Fruit fly (Drosophila melanogaster) whole organism, embryonic: ENCODE results near the gene edin.

ENCODE experiments used
- Antp ChIP-seq: fragments of 200-800 bp; sonication (Bioruptor generic); optimal IDR thresholded peaks from 3 replicates; lab custom pipeline; 2016; ENCODE audit warnings: missing biosample characterization, missing genetic modification characterization
- CG10366 ChIP-seq: fragments of 200-800 bp; sonication (Bioruptor generic); IDR thresholded peaks from 2 replicates; pipeline ENCODE4 v1.3.6; 2022; ENCODE audit warnings: missing biosample characterization, missing genetic modification characterization
- CG12071 ChIP-seq: fragments of 200-800 bp; sonication (Bioruptor generic); optimal IDR thresholded peaks from 3 replicates; lab custom pipeline; 2018; ENCODE audit warnings: missing biosample characterization, mild to moderate bottlenecking, missing genetic modification characterization
- CG12104 ChIP-seq: fragments of 200-800 bp; sonication (Bioruptor generic); optimal IDR thresholded peaks from 3 replicates; lab custom pipeline; 2016; ENCODE audit warnings: missing biosample characterization, missing genetic modification characterization
- CG12236 ChIP-seq: fragments of 200-800 bp; sonication (Bioruptor generic); optimal IDR thresholded peaks from 2 replicates; lab custom pipeline; 2016; ENCODE audit warnings: missing biosample characterization, missing genetic modification characterization
- CG14014 ChIP-seq: fragments of 200-800 bp; sonication (Bioruptor generic); IDR thresholded peaks from 2 replicates; pipeline ENCODE4 v1.3.6; 2022; ENCODE audit warnings: missing biosample characterization, missing genetic modification characterization
- CG15696 ChIP-seq: fragments of 200-800 bp; sonication (Bioruptor generic); optimal IDR thresholded peaks from 2 replicates; lab custom pipeline; 2019; ENCODE audit warnings: missing biosample characterization, mild to moderate bottlenecking, missing genetic modification characterization, moderate library complexity
- CG17359 ChIP-seq: fragments of 200-800 bp; sonication (Bioruptor generic); optimal IDR thresholded peaks from 3 replicates; lab custom pipeline; 2018; ENCODE audit warnings: missing biosample characterization, mild to moderate bottlenecking, missing genetic modification characterization, moderate library complexity
- CG17912 ChIP-seq: fragments of 200-800 bp; sonication (Bioruptor generic); optimal IDR thresholded peaks from 2 replicates; lab custom pipeline; 2018; ENCODE audit warnings: missing biosample characterization, mild to moderate bottlenecking, missing genetic modification characterization
- CG18011 ChIP-seq: fragments of 200-800 bp; sonication (Bioruptor generic); optimal IDR thresholded peaks from 2 replicates; lab custom pipeline; 2017; ENCODE audit warnings: missing biosample characterization, missing genetic modification characterization, mild to moderate bottlenecking, moderate library complexity, missing genotype
- CG30403 ChIP-seq: fragments of 200-800 bp; sonication (Bioruptor generic); optimal IDR thresholded peaks from 3 replicates; lab custom pipeline; 2016; ENCODE audit warnings: missing biosample characterization, missing genetic modification characterization
- CG3065 ChIP-seq: fragments of 200-800 bp; sonication (Bioruptor generic); optimal IDR thresholded peaks from 2 replicates; lab custom pipeline; 2016; ENCODE audit warnings: missing biosample characterization, missing genetic modification characterization
- CG3995 ChIP-seq: fragments of 200-800 bp; sonication (Bioruptor generic); optimal IDR thresholded peaks from 3 replicates; lab custom pipeline; 2016; ENCODE audit warnings: missing biosample characterization, missing genetic modification characterization
- CG4328 ChIP-seq: fragments of 200-800 bp; sonication (Bioruptor generic); optimal IDR thresholded peaks from 3 replicates; lab custom pipeline; 2017; ENCODE audit warnings: missing biosample characterization, missing genetic modification reagents, missing genetic modification characterization
- CG4707 ChIP-seq: fragments of 200-800 bp; sonication (Bioruptor generic); optimal IDR thresholded peaks from 2 replicates; lab custom pipeline; 2018; ENCODE audit warnings: missing biosample characterization, mild to moderate bottlenecking, missing genetic modification characterization, moderate library complexity
- CG6765 ChIP-seq: fragments of 200-800 bp; sonication (Bioruptor generic); optimal IDR thresholded peaks from 3 replicates; lab custom pipeline; 2017; ENCODE audit warnings: missing biosample characterization, mild to moderate bottlenecking, missing genetic modification characterization
- CG6813 ChIP-seq: fragments of 200-800 bp; sonication (Bioruptor generic); optimal IDR thresholded peaks from 2 replicates; lab custom pipeline; 2017; ENCODE audit warnings: missing biosample characterization, missing genetic modification characterization, mild to moderate bottlenecking, moderate library complexity, missing genetic modification reagents
- CG7987 ChIP-seq: fragments of 200-800 bp; sonication (Bioruptor generic); optimal IDR thresholded peaks from 2 replicates; lab custom pipeline; 2018; ENCODE audit warnings: missing biosample characterization, mild to moderate bottlenecking, missing genetic modification characterization, moderate library complexity
- Chrac-16 ChIP-seq: fragments of 200-800 bp; sonication (Bioruptor generic); optimal IDR thresholded peaks from 3 replicates; lab custom pipeline; 2016; ENCODE audit warnings: missing biosample characterization, missing genetic modification characterization
- Deaf1 ChIP-seq: fragments of 200-800 bp; optimal IDR thresholded peaks from 3 replicates; lab custom pipeline; 2019; ENCODE audit warnings: missing biosample characterization, mild to moderate bottlenecking, missing genetic modification characterization, moderate library complexity
- Ets97D ChIP-seq: fragments of 200-800 bp; sonication (Bioruptor generic); optimal IDR thresholded peaks from 3 replicates; lab custom pipeline; 2016; ENCODE audit warnings: missing biosample characterization, missing genetic modification characterization
- Hand ChIP-seq: fragments of 200-800 bp; sonication (Bioruptor generic); optimal IDR thresholded peaks from 2 replicates; lab custom pipeline; 2017; ENCODE audit warnings: mild to moderate bottlenecking, missing biosample characterization, missing genetic modification reagents, missing genetic modification characterization
- Hr51 ChIP-seq, 2 experiments: fragments of 200-800 bp; sonication (Bioruptor generic); optimal IDR thresholded peaks; 2 replicates in 1 of 2; 3 replicates in 1 of 2; lab custom pipeline; 2016 to 2018; ENCODE audit warnings: missing biosample characterization in 2 of 2, missing genetic modification characterization in 2 of 2, mild to moderate bottlenecking in 1 of 2, moderate library complexity in 1 of 2
- Nf-YB ChIP-seq: fragments of 200-800 bp; sonication (Bioruptor generic); optimal IDR thresholded peaks from 3 replicates; lab custom pipeline; 2019; ENCODE audit warnings: missing biosample characterization, mild to moderate bottlenecking, missing genetic modification characterization, moderate library complexity
- NfI ChIP-seq: fragments of 200-800 bp; sonication (Bioruptor generic); optimal IDR thresholded peaks from 3 replicates; lab custom pipeline; 2018; ENCODE audit warnings: missing biosample characterization, mild to moderate bottlenecking, missing genetic modification characterization, moderate library complexity
- Oaz ChIP-seq: fragments of 200-800 bp; sonication (Bioruptor generic); IDR thresholded peaks from 2 replicates; pipeline ENCODE4 v1.3.6; 2022; ENCODE audit warnings: missing biosample characterization, missing genetic modification characterization
- Opbp ChIP-seq: fragments of 200-800 bp; sonication (Bioruptor generic); IDR thresholded peaks from 3 replicates; pipeline ENCODE4 v1.3.6; 2022; ENCODE audit warnings: missing biosample characterization, missing genetic modification characterization; ENCODE audit not compliant: partially characterized antibody
- Vsx1 ChIP-seq: fragments of 200-800 bp; sonication (Bioruptor generic); optimal IDR thresholded peaks from 2 replicates; lab custom pipeline; 2017; ENCODE audit warnings: missing biosample characterization, mild to moderate bottlenecking, missing genetic modification characterization, missing genetic modification reagents
- cg ChIP-seq: fragments of 200-800 bp; sonication (Bioruptor generic); optimal IDR thresholded peaks from 3 replicates; lab custom pipeline; 2019; ENCODE audit warnings: missing biosample characterization, mild to moderate bottlenecking, missing genetic modification characterization, moderate library complexity
- chif ChIP-seq, 2 experiments: fragments of 200-800 bp; sonication (Bioruptor generic); optimal IDR thresholded peaks; 3 replicates each; lab custom pipeline; 2016; ENCODE audit warnings: missing biosample characterization in 2 of 2, missing genetic modification characterization in 2 of 2
- chm ChIP-seq: fragments of 200-800 bp; sonication (Bioruptor generic); IDR thresholded peaks from 2 replicates; pipeline ENCODE4 v1.3.6; 2022; ENCODE audit warnings: missing biosample characterization, missing genetic modification characterization
- ems ChIP-seq: fragments of 200-800 bp; sonication (Bioruptor generic); optimal IDR thresholded peaks from 3 replicates; lab custom pipeline; 2016; ENCODE audit warnings: missing biosample characterization, missing genetic modification characterization
- fd96Cb ChIP-seq: fragments of 200-800 bp; sonication (Bioruptor generic); optimal IDR thresholded peaks from 2 replicates; lab custom pipeline; 2018; ENCODE audit warnings: missing biosample characterization, mild to moderate bottlenecking, missing genetic modification characterization, moderate library complexity
- fu2 ChIP-seq: fragments of 200-800 bp; sonication (Bioruptor generic); optimal IDR thresholded peaks from 2 replicates; lab custom pipeline; 2016; ENCODE audit warnings: missing biosample characterization, missing genetic modification characterization
- her ChIP-seq: fragments of 200-800 bp; sonication (Bioruptor generic); optimal IDR thresholded peaks from 2 replicates; lab custom pipeline; 2016; ENCODE audit warnings: missing biosample characterization, missing genetic modification characterization
- ken ChIP-seq: fragments of 200-800 bp; sonication (Bioruptor generic); IDR thresholded peaks from 3 replicates; pipeline ENCODE4 v1.3.6; 2022; ENCODE audit warnings: missing biosample characterization, missing genetic modification characterization
- lab ChIP-seq: fragments of 200-800 bp; sonication (Bioruptor generic); optimal IDR thresholded peaks from 3 replicates; lab custom pipeline; 2017; ENCODE audit warnings: missing biosample characterization, missing genetic modification characterization, mild to moderate bottlenecking, moderate library complexity, missing genetic modification reagents
- lilli ChIP-seq: fragments of 200-800 bp; sonication (Bioruptor generic); optimal IDR thresholded peaks from 3 replicates; lab custom pipeline; 2016; ENCODE audit warnings: missing biosample characterization, missing genetic modification characterization
- mld ChIP-seq: fragments of 200-800 bp; sonication (Bioruptor generic); IDR thresholded peaks from 3 replicates; pipeline ENCODE4 v1.3.6; 2022; ENCODE audit warnings: missing biosample characterization, missing genetic modification characterization; ENCODE audit not compliant: partially characterized antibody
- nom ChIP-seq: fragments of 200-800 bp; sonication (Bioruptor generic); optimal IDR thresholded peaks from 2 replicates; lab custom pipeline; 2017; ENCODE audit warnings: missing biosample characterization, missing genetic modification characterization, mild to moderate bottlenecking, moderate library complexity, missing genetic modification reagents
- onecut ChIP-seq: fragments of 200-800 bp; sonication (Bioruptor generic); IDR thresholded peaks from 2 replicates; pipeline ENCODE4 v1.3.6; 2022; ENCODE audit warnings: missing biosample characterization, missing genetic modification characterization
- sens ChIP-seq: fragments of 200-800 bp; sonication (Bioruptor generic); peaks from one replicate; lab custom pipeline; 2016; ENCODE audit warnings: missing biosample characterization, missing genetic modification characterization
- sens-2 ChIP-seq: fragments of 200-800 bp; sonication (Bioruptor generic); IDR thresholded peaks from 2 replicates; pipeline ENCODE4 v1.3.6; 2022; ENCODE audit warnings: missing biosample characterization, missing genetic modification characterization
- sr ChIP-seq: fragments of 200-800 bp; sonication (Bioruptor generic); IDR thresholded peaks from 3 replicates; pipeline ENCODE4 v1.3.6; 2022; ENCODE audit warnings: missing biosample characterization, missing genetic modification characterization
- tll ChIP-seq, 2 experiments: fragments of 200-800 bp in 1 of 2; fragments of >200 bp in 1 of 2; sonication (Bioruptor generic) in 1 of 2; optimal IDR thresholded peaks; 2 replicates each; lab custom pipeline; 2017 to 2019; ENCODE audit warnings: missing biosample characterization in 2 of 2, missing genetic modification characterization in 2 of 2, mild to moderate bottlenecking in 1 of 2, moderate library complexity in 1 of 2
- yki ChIP-seq: fragments of >200 bp; optimal IDR thresholded peaks from 3 replicates; lab custom pipeline; 2018

edin gene

DNA sequence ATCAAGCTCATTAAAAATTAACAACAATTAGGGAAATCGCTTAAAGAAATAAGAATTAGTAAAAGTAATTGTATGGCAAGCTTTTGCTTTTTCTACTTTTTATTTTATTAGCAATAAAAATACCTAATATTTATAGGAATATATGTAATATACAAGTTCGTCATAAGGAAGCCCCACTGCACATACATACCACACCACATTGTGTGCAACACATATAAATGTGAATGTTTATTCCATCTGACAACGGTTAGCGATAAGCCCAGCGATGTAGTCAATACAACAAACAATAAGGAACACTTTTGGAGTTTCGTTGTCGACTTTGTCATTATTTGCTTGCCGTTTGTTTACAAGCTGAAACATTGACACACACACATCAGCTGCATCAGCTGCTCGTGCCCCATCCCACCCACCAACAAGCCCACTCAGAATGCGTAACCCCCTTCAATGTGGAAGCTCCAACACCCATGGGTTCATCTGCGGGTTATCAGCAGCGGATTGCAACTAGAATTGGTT, 9.3 kb upstream of the edin start (continued):
- peak; percentile 73; the same call in 1 of the 3 replicates for TF ChIP-seq sr (GFP tag; lab: Robert Waterston, UW)
- no peak for TF ChIP-seq tll (GFP tag; optimal IDR thresholded peaks at IDR 0.05; lab: Kevin White, UChicago)
- peak; percentile 88 for TF ChIP-seq CG17912
- peak; percentile 22; the same call in 1 of the 2 replicates for TF ChIP-seq CG10366 (GFP tag; lab: Robert Waterston, UW)
- peak; percentile 94 for TF ChIP-seq CG15696
- TF ChIP-seq CG4707 (GFP tag; lab: Kevin White, UChicago), result peak; percentile 94
- peak; percentile 84 for TF ChIP-seq lab (GFP tag; lab: Kevin White, UChicago)
- peak; percentile 91 for TF ChIP-seq CG7987 (GFP tag; lab: Kevin White, UChicago)
- TF ChIP-seq sens (GFP tag; lab: Kevin White, UChicago), result peak; percentile 96
- TF ChIP-seq CG14014, result no peak

dm6 chr3L:17486130-17486529, 8.6 kb upstream of the edin start, which contains the start of gene CG6333:
Gene CG6333, minus strand, starts transcription at chr3L:17486230.
- no peak for TF ChIP-seq mld (GFP tag; lab: Robert Waterston, UW)
- no peak for TF ChIP-seq CG3065
- TF ChIP-seq ken (GFP tag; lab: Robert Waterston, UW), result no peak
- no peak for TF ChIP-seq Hr51 (GFP tag; optimal IDR thresholded peaks at IDR 0.05; lab: Kevin White, UChicago)
- TF ChIP-seq CG30403, result no peak
- no peak for TF ChIP-seq CG12071
- TF ChIP-seq sens (GFP tag; lab: Kevin White, UChicago), result no peak
- TF ChIP-seq sens-2 (GFP tag; lab: Robert Waterston, UW), result no peak
- TF ChIP-seq her, result no peak
- TF ChIP-seq Vsx1, result no peak
- no peak for TF ChIP-seq fd96Cb (tag; lab: Kevin White, UChicago)
- TF ChIP-seq Chrac-16, result no peak
- no peak for TF ChIP-seq CG6765
- no peak for TF ChIP-seq chm (GFP tag; lab: Robert Waterston, UW)
- TF ChIP-seq, all 482 proteins: peak for 0

- TF ChIP-seq Antp (GFP tag; lab: Kevin White, UChicago), result peak; percentile 28
- peak; percentile 20 for TF ChIP-seq nom (GFP tag; lab: Kevin White, UChicago)
- TF ChIP-seq onecut (GFP tag; lab: Robert Waterston, UW), result peak; percentile 22
- TF ChIP-seq CG18011, result peak; percentile 13
- TF ChIP-seq yki (lab: Kevin White, UChicago), result peak; percentile 64
- peak; percentile 49 for TF ChIP-seq CG14014
- TF ChIP-seq Ets97D, result no peak
- TF ChIP-seq ems (GFP tag; lab: Kevin White, UChicago), result no peak
- peak; percentile 8 for TF ChIP-seq NfI (GFP tag; lab: Kevin White, UChicago)
- peak; percentile 70 for TF ChIP-seq Hand (GFP tag; lab: Kevin White, UChicago)
- peak; percentile 74 for TF ChIP-seq CG4328 (GFP tag; lab: Kevin White, UChicago)
- TF ChIP-seq chif (GFP tag; optimal IDR thresholded peaks at IDR 0.05; lab: Kevin White, UChicago), result peak in 1 of 2 experiments; percentile 25
- no peak for TF ChIP-seq Oaz (GFP tag; lab: Robert Waterston, UW)
- peak; percentile 0 for TF ChIP-seq Nf-YB (GFP tag; lab: Kevin White, UChicago)
- no peak for TF ChIP-seq CG12236 (GFP tag; lab: Kevin White, UChicago)
- peak; percentile 9 for TF ChIP-seq CG6813
- peak; percentile 99 for TF ChIP-seq cg
- TF ChIP-seq CG17359 (tag; lab: Kevin White, UChicago), result peak; percentile 65
- no peak for TF ChIP-seq CG3995 (GFP tag; lab: Kevin White, UChicago)
- TF ChIP-seq CG12104 (GFP tag; lab: Kevin White, UChicago), result peak; percentile 56
- 0 out of 3 replicates have a peak, but pooled peaks have one; percentile 5 for TF ChIP-seq Opbp
- no peak for TF ChIP-seq fu2 (GFP tag; lab: Kevin White, UChicago)
- peak; percentile 78 for TF ChIP-seq Deaf1 (tag; lab: Kevin White, UChicago)
- peak; percentile 67 for TF ChIP-seq lilli
Observed at dm6 chr3L:17486794-17487726, 7.6 kb upstream of the edin start, which contains the start of gene Oatp74D. Gene Oatp74D, plus strand, starts transcription at chr3L:17487118.
